Worm (Caenorhabditis elegans) whole organism, L2 larva: ENCODE results near the gene ins-2.

Source experiments
- ZK546.5 ChIP-seq: sonication (generic microtip); optimal IDR thresholded peaks from 2 replicates; lab custom pipeline; 2017; ENCODE audit warnings: missing biosample characterization, missing genetic modification characterization
- ceh-82 ChIP-seq: fragments of 150-350 bp; optimal IDR thresholded peaks from 2 replicates; lab custom pipeline; 2014; ENCODE audit warnings: missing biosample characterization, missing genetic modification characterization
- fos-1 ChIP-seq: fragments of 150-350 bp; optimal IDR thresholded peaks from 2 replicates; lab custom pipeline; 2014; ENCODE audit warnings: missing biosample characterization, missing genetic modification characterization
- lin-39 ChIP-seq: fragments of 150-350 bp; optimal IDR thresholded peaks from 2 replicates; lab custom pipeline; 2014; ENCODE audit warnings: missing biosample characterization, missing genetic modification reagents, missing genetic modification characterization
- snpc-4 ChIP-seq: fragments of 150-350 bp; optimal IDR thresholded peaks from 2 replicates; lab custom pipeline; 2014; ENCODE audit warnings: missing biosample characterization, missing genetic modification characterization
- unc-55 ChIP-seq: fragments of 150-350 bp; sonication (generic microtip); optimal IDR thresholded peaks from 3 replicates; lab custom pipeline; 2014; ENCODE audit warnings: missing biosample characterization, missing genetic modification reagents, missing genetic modification characterization

DNA sequence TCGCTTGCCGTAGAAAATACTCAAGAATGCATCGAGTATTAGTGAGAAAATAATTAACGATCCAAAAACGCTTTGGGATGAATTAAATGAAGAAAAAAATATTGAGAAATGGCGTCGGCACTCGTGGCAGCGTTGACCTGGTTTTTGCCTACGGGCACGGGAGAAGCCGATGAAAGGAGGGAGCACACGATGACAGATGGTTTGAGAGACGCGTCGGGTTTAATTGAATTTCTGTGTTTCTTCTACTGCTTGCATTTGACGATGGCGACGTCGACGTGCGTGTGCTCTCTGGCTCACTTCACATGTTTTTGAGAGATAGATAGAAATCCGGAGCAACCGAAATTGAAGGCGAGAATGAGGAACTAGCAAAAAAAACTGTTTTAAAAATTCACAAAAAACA lies 37.7 kb upstream of the ins-2 start:
- TF ChIP-seq unc-55 (GFP tag; lab: Kevin White, UChicago) = no peak
- TF ChIP-seq snpc-4 (tag; lab: Kevin White, UChicago) = no peak
- no peak for TF ChIP-seq lin-39 (tag; lab: Kevin White, UChicago)
- no peak for TF ChIP-seq ceh-82 (tag; lab: Kevin White, UChicago)
- TF ChIP-seq ZK546.5 (tag; lab: Kevin White, UChicago) = no peak
- no peak for TF ChIP-seq fos-1 (tag; lab: Kevin White, UChicago)
